Worm (Caenorhabditis elegans): Measurements from ENCODE around the gene ttr-50.

The ttr-50 gene

DNA sequence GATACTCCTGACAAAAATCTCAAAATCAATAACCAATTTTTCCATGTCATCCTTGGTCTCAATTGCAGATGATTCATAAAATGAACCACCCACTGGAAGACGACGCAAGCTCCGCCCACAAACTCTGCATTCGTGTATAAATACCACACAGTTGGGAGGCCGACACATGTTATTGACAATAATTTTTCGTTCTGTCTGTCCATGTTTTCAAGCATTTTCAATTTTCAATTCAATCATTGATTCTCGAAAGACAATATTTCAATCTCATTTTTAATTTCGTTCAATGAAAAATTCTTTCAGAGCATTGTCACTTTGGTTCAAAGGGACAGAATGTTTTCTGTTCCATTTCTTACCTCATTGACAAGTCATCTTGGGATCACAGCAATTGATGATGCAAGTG lies 35.2 kb upstream of the ttr-50 start, which contains the start of gene inx-9:
Gene inx-9, plus strand, starts transcription at position 301 of the 400 bp plus-strand sequence.
- TF ChIP-seq nhr-28 (tag; optimal IDR thresholded peaks at IDR 0.05) (no peak), elt-3 (tag; optimal IDR thresholded peaks at IDR 0.05) (no peak), hlh-17 (GFP tag; optimal IDR thresholded peaks at IDR 0.05; ENCODE audit: borderline replicate concordance) (no peak), fkh-8 (tag; optimal IDR thresholded peaks at IDR 0.05) (no peak), mef-2 (tag; optimal IDR thresholded peaks at IDR 0.05) (no peak), mab-9 (GFP tag; IDR thresholded peaks at IDR 0.05) (no peak), lin-14 (GFP tag; optimal IDR thresholded peaks at IDR 0.05) (no peak), ceh-88 (GFP tag; IDR thresholded peaks at IDR 0.05) (no peak), lin-15B (tag; optimal IDR thresholded peaks at IDR 0.05) (no peak), unc-86 (tag; optimal IDR thresholded peaks at IDR 0.05) (no peak), nhr-11 (tag; optimal IDR thresholded peaks at IDR 0.05) (no peak), sox-4 (tag; optimal IDR thresholded peaks at IDR 0.05) (no peak)

DNA sequence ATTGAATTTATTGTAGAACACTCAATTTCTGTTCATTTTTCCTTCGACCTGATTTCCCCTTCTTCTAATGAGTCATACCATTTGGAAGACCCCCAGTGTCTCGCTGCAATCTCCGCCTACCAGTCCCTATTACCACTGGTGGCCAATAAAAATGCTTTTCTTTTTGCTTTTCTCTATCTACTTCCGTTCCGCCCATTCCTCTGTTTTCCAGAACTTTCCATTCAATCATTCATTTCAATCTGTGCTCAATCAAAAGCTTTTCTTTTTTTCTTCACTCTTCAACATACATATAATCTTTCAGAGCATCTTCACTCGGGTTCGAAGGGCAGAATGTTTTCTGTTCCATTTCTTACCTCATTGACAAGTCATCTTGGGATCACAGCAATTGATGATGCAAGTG lies 32.7 kb upstream of the ttr-50 start, which contains the start of gene inx-8:
Gene inx-8, plus strand, starts transcription at position 301 of the 400 bp plus-strand sequence.
- TF ChIP-seq snpc-4 (tag; optimal IDR thresholded peaks at IDR 0.05): no peak
- no peak for TF ChIP-seq blmp-1 (tag; optimal IDR thresholded peaks at IDR 0.05)
- TF ChIP-seq unc-130 (tag; optimal IDR thresholded peaks at IDR 0.05): no peak
- TF ChIP-seq ets-5 (GFP tag; IDR thresholded peaks at IDR 0.05): no peak
- no peak for TF ChIP-seq ztf-4 (tag; optimal IDR thresholded peaks at IDR 0.05)

DNA sequence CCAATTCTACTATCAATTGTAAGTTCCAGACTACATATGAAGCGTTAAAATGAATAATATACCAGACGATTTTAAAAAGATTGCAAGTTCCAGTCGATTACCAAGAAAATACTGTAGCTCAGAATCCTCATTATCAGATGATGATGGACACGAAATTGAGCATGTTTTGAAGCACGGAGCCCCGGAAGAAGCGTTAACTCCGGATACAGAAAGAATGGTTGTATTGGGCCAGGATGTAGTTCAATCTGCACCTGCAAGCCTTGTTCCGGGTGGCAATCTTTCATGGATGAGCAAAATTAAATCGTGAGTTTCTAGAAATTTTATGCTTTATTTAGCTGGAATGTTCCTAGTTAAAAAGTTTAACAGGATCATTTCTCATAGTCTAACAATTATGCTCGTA lies 27.2 kb upstream of the ttr-50 start, which contains the start of gene atg-4.2:
Gene atg-4.2, plus strand, starts transcription at position 24 of the 400 bp plus-strand sequence.
- TF ChIP-seq nhr-19 (GFP tag; conservative IDR thresholded peaks at IDR 0.05) (no peak), sup-37 (GFP tag; optimal IDR thresholded peaks at IDR 0.05) (no peak), ceh-8 (GFP tag; optimal IDR thresholded peaks at IDR 0.05) (no peak), nhr-76 (tag; optimal IDR thresholded peaks at IDR 0.05) (no peak), snpc-4 (tag; optimal IDR thresholded peaks at IDR 0.05) (no peak), egl-27 (tag; optimal IDR thresholded peaks at IDR 0.05) (no peak), dsc-1 (tag; optimal IDR thresholded peaks at IDR 0.05) (no peak), elt-3 (tag; optimal IDR thresholded peaks at IDR 0.05) (no peak), pqm-1 (tag; optimal IDR thresholded peaks at IDR 0.05) (no peak)

- TF ChIP-seq aly-2 (tag; optimal IDR thresholded peaks at IDR 0.05) (no peak), tbx-2 (tag; optimal IDR thresholded peaks at IDR 0.05) (no peak), mef-2 (tag; optimal IDR thresholded peaks at IDR 0.05) (no peak), ceh-88 (GFP tag; IDR thresholded peaks at IDR 0.05) (no peak), elt-3 (tag; optimal IDR thresholded peaks at IDR 0.05) (no peak), ceh-63 (GFP tag; optimal IDR thresholded peaks at IDR 0.05) (no peak), zag-1 (tag; optimal IDR thresholded peaks at IDR 0.05) (no peak), nhr-77 (tag; optimal IDR thresholded peaks at IDR 0.05) (no peak), F16B12.6 (tag; optimal IDR thresholded peaks at IDR 0.05) (no peak), C34B4.2 (tag; optimal IDR thresholded peaks at IDR 0.05) (no peak), aha-1 (tag; optimal IDR thresholded peaks at IDR 0.05) (no peak), lir-3 (tag; optimal IDR thresholded peaks at IDR 0.05; ENCODE audit: poor library complexity) (no peak), unc-130 (tag; optimal IDR thresholded peaks at IDR 0.05) (no peak), nhr-76 (tag; optimal IDR thresholded peaks at IDR 0.05) (no peak), pag-3 (tag; optimal IDR thresholded peaks at IDR 0.05; ENCODE audit: borderline replicate concordance, insufficient read depth) (no peak), egl-27 (tag; optimal IDR thresholded peaks at IDR 0.05) (no peak), ceh-8 (GFP tag; optimal IDR thresholded peaks at IDR 0.05) (no peak)
Observed at ce11 chrIV:11665010-11665409, 24.2 kb upstream of the ttr-50 start, which contains the start of gene ZK809.9. Gene ZK809.9 (plus strand): TSS chrIV:11665310.

DNA sequence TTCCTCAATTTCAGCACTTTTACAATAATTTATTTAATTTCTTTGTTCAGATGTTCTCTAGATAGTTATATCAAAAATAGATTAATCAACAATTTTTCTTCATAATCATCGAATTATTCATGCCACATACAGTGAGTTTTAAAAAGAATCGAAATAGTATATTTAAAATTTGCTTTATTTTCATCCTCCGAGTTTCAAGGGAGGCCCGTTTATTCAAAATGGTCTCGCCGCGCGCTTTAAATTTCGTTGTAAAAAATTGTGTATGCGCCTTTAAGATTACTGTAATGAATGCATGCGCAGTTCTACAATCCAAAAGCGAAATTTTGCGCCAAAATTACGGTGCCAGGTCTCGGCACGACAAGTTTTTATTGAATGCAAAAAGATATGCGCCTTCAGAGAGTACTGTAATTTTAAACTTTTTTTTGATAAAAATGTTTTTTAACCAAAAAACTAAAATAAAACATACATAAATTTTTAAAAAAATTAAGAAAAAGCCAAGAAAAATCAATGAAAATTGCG lies 19.0 kb upstream of the ttr-50 start, which contains the start of gene ZK792.1:
Gene ZK792.1, plus strand, starts transcription at position 51 of the 519 bp plus-strand sequence.
- TF ChIP-seq ceh-63 (GFP tag; optimal IDR thresholded peaks at IDR 0.05) (no peak), mab-9 (GFP tag; IDR thresholded peaks at IDR 0.05) (no peak), nhr-84 (tag; optimal IDR thresholded peaks at IDR 0.05) (no peak), efl-3 (GFP tag; optimal IDR thresholded peaks at IDR 0.05) (no peak), unc-98 (GFP tag; IDR thresholded peaks at IDR 0.05) (no peak), Y116A8C.19 (tag; optimal IDR thresholded peaks at IDR 0.05; ENCODE audit: borderline replicate concordance) (no peak), isw-1 (GFP tag; IDR thresholded peaks at IDR 0.05) (no peak), lin-13 (GFP tag; optimal IDR thresholded peaks at IDR 0.05) (no peak), fos-1 (tag; optimal IDR thresholded peaks at IDR 0.05) (no peak), nhr-11 (tag; optimal IDR thresholded peaks at IDR 0.05) (no peak), F16B12.6 (tag; optimal IDR thresholded peaks at IDR 0.05) (no peak)

Data from whole organism, L1 larva.